Worm (Caenorhabditis elegans): ENCODE results near the gene cest-1.1.
"Not testable (repeated sequence)": the region's sequence is repeated elsewhere in the genome, so short reads cannot be mapped to it uniquely, and the experiment has no call there.

Gene cest-1.1

DNA sequence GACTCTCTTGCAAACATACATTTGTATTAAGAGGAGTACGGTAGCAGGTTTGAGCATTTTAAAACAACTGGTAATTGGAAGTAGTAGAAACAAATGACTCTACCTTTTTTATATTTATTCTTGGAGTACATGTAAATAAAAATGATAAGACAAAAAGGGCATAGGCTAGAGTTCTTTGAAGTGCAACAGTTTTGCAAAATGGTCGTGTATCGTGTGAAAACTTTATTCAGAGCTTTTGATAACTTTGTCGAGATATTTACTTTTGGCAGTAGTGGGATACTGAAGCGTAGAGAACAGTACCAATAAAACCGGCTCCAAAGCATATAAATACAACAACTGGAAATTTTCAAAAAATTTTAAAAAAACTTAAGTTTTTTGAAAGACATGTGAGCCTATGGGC lies at the start of gene cest-1.1:
Gene cest-1.1 (minus strand): TSS at position 101 of the 400 bp plus-strand sequence.
- TF ChIP-seq C34F6.9 (tag; optimal IDR thresholded peaks at IDR 0.05) (no peak), nhr-10 (tag; optimal IDR thresholded peaks at IDR 0.05) (no peak), nhr-11 (tag; optimal IDR thresholded peaks at IDR 0.05) (no peak), nhr-6 (tag; optimal IDR thresholded peaks at IDR 0.05) (no peak)

DNA sequence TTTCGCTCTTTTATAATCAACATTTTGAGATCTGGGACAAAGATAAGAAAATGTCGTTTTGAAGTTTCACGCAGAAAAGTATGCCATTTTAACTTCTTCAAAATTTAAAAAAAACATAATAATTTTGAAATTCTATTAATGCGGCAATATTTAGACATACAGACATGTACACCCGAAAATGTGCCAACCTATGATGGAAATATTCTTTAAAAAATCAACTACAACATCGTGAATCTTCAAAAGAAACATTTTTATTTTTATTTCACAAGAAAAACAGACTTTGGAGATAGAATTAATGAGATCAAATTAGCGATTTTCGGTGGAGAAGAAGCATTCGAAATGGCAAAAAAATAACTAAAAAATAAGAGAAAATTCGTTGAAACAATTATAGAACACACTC lies 48.6 kb upstream of the cest-1.1 start, which contains the start of gene T16A9.5:
Gene T16A9.5 (minus strand): TSS at position 101 of the 400 bp plus-strand sequence.
- no peak for TF ChIP-seq mdl-1 (tag; optimal IDR thresholded peaks at IDR 0.05)
- no peak for TF ChIP-seq R02D3.7 (tag; optimal IDR thresholded peaks at IDR 0.05)
- no peak for TF ChIP-seq fos-1 (tag; optimal IDR thresholded peaks at IDR 0.05)
- no peak for TF ChIP-seq lsy-2 (tag; optimal IDR thresholded peaks at IDR 0.05)
- TF ChIP-seq zag-1 (tag; optimal IDR thresholded peaks at IDR 0.05): no peak

DNA sequence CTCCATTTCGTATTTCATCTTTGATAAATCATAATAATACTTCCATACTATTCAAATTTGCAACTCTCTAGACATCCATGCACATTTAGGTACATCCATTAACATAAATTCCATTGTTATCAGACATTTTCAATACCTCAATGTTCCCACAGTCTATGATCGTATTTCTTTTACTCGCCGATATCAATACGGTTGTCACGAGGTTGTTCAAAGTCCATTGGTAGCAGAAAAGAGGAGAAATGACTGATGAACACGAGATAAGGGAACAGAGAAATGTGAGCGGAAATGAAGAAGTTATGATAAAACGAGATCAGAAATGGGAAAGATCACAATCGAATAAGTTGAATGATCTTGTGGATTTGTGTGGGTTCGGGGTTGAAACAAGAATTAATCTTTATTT lies 46.3 kb upstream of the cest-1.1 start:
- TF ChIP-seq nhr-10 (tag; optimal IDR thresholded peaks at IDR 0.05): no peak
- TF ChIP-seq gmeb-1 (tag; optimal IDR thresholded peaks at IDR 0.05): peak; percentile 53
- no peak for TF ChIP-seq nhr-23 (tag; optimal IDR thresholded peaks at IDR 0.05)
- TF ChIP-seq lin-11 (tag; optimal IDR thresholded peaks at IDR 0.05): no peak
- peak; percentile 51 for TF ChIP-seq blmp-1 (tag; optimal IDR thresholded peaks at IDR 0.05; ENCODE audit: insufficient read depth)
- peak; percentile 70 for TF ChIP-seq nhr-21 (tag; optimal IDR thresholded peaks at IDR 0.05)
- no peak for TF ChIP-seq unc-55 (GFP tag; optimal IDR thresholded peaks at IDR 0.05)
- TF ChIP-seq nhr-6 (tag; optimal IDR thresholded peaks at IDR 0.05): no peak
- no peak for TF ChIP-seq mdl-1 (tag; optimal IDR thresholded peaks at IDR 0.05)
- no peak for TF ChIP-seq nhr-129 (tag; optimal IDR thresholded peaks at IDR 0.05)
- no peak for TF ChIP-seq Y55F3AM.14 (GFP tag; optimal IDR thresholded peaks at IDR 0.05)
- no peak for TF ChIP-seq aly-2 (tag; optimal IDR thresholded peaks at IDR 0.05)
- no peak for TF ChIP-seq egl-27 (tag; optimal IDR thresholded peaks at IDR 0.05)
- TF ChIP-seq sma-9 (GFP tag; optimal IDR thresholded peaks at IDR 0.05): peak; percentile 76
- no peak for TF ChIP-seq sma-9 (tag; optimal IDR thresholded peaks at IDR 0.05)
- no peak for TF ChIP-seq lin-39 (tag; optimal IDR thresholded peaks at IDR 0.05)
- peak; percentile 65 for TF ChIP-seq crh-2 (tag; optimal IDR thresholded peaks at IDR 0.05)
- TF ChIP-seq R02D3.7 (tag; optimal IDR thresholded peaks at IDR 0.05): no peak
- TF ChIP-seq fos-1 (tag; optimal IDR thresholded peaks at IDR 0.05): peak; percentile 78
- TF ChIP-seq ztf-4 (tag; optimal IDR thresholded peaks at IDR 0.05): no peak
- TF ChIP-seq skn-1 (tag; optimal IDR thresholded peaks at IDR 0.05): no peak
- no peak for TF ChIP-seq elt-3 (tag; optimal IDR thresholded peaks at IDR 0.05)

DNA sequence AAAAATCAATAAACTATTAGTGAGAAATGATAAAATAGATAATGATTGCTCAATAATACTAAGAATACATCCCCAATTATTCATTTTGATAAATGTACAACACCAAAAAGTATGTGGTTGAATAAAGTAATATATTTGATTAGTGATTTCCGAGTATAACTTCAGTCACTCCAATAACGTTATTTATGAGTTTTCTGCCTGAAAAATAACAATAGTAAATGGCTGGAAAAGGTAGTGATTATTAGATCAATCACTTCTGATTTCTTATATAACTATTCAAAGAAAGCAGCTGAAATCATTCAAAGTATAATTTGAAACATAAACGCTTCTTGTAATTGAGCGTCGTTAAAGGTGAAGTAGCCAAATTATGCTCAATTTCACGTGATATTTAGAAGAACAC lies 44.2 kb upstream of the cest-1.1 start, which contains the start of gene str-230:
Gene str-230 (minus strand): TSS at position 101 of the 400 bp plus-strand sequence.
- no peak for TF ChIP-seq blmp-1 (tag; optimal IDR thresholded peaks at IDR 0.05; ENCODE audit: insufficient read depth)
- TF ChIP-seq unc-55 (GFP tag; optimal IDR thresholded peaks at IDR 0.05): no peak
- no peak for TF ChIP-seq lin-39 (tag; optimal IDR thresholded peaks at IDR 0.05)
- no peak for TF ChIP-seq nhr-25 (tag; optimal IDR thresholded peaks at IDR 0.05)
- TF ChIP-seq mdl-1 (tag; optimal IDR thresholded peaks at IDR 0.05): no peak
- TF ChIP-seq ama-1 (optimal IDR thresholded peaks at IDR 0.05): no peak
- TF ChIP-seq ceh-16 (tag; optimal IDR thresholded peaks at IDR 0.05): no peak
- TF ChIP-seq C34F6.9 (tag; optimal IDR thresholded peaks at IDR 0.05): no peak
- no peak for TF ChIP-seq ceh-82 (tag; optimal IDR thresholded peaks at IDR 0.05)
- TF ChIP-seq sem-4 (tag; optimal IDR thresholded peaks at IDR 0.05): no peak
- TF ChIP-seq Y55F3AM.14 (GFP tag; optimal IDR thresholded peaks at IDR 0.05): no peak

DNA sequence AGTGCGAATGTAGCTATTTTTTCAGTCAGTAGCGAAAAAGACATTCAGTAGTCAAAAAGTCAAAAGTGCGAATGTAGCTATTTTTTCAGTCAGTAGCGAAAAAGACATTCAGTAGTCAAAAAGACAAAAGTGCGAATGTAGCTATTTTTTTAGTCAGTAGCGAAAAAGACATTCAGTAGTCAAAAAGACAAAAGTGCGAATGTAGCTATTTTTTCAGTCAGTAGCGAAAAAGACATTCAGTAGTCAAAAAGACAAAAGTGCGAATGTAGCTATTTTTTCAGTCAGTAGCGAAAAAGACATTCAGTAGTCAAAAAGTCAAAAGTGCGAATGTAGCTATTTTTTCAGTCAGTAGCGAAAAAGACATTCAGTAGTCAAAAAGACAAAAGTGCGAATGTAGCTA lies 38.7 kb upstream of the cest-1.1 start, which contains the start of gene T16A9.3:
Gene T16A9.3 (plus strand): TSS at position 301 of the 400 bp plus-strand sequence.
- not testable (repeated sequence) for TF ChIP-seq nhr-25 (tag; optimal IDR thresholded peaks at IDR 0.05); unc-62 (GFP tag; optimal IDR thresholded peaks at IDR 0.05); Y55F3AM.14 (GFP tag; optimal IDR thresholded peaks at IDR 0.05)

DNA sequence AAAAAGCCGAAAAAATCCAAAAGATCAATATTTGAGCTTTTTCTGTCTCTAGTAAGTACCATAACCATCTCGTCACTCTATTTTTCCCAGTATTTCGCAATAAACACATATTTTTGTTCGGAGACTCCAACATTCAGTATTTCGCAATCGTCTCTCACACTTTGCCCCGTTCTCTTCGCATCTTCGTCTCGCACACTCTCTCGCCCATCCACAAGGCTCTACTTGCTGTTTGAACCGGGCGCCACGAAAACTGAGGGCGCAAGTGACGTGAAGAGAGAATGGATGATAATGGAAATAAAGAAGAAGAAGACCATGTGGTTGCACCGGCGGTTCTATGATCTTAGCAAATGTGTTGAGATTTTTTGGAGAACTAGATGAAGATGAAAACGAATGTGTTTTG lies 33.6 kb upstream of the cest-1.1 start:
- TF ChIP-seq aly-2 (tag; optimal IDR thresholded peaks at IDR 0.05) (no peak), egl-27 (tag; optimal IDR thresholded peaks at IDR 0.05) (peak; percentile 90), nhr-6 (tag; optimal IDR thresholded peaks at IDR 0.05) (no peak), skn-1 (tag; optimal IDR thresholded peaks at IDR 0.05) (peak; percentile 40), peb-1 (tag; optimal IDR thresholded peaks at IDR 0.05) (no peak), C34F6.9 (tag; optimal IDR thresholded peaks at IDR 0.05) (peak; percentile 97), unc-55 (GFP tag; optimal IDR thresholded peaks at IDR 0.05) (peak; percentile 97), elt-1 (tag; optimal IDR thresholded peaks at IDR 0.05) (no peak), snpc-4 (tag; optimal IDR thresholded peaks at IDR 0.05) (peak; percentile 65), elt-3 (tag; optimal IDR thresholded peaks at IDR 0.05) (no peak), gmeb-1 (tag; optimal IDR thresholded peaks at IDR 0.05) (peak; percentile 79), Y55F3AM.14 (GFP tag; optimal IDR thresholded peaks at IDR 0.05) (peak; percentile 73), dmd-4 (tag; optimal IDR thresholded peaks at IDR 0.05) (no peak), nhr-10 (tag; optimal IDR thresholded peaks at IDR 0.05) (peak; percentile 87), crh-2 (tag; optimal IDR thresholded peaks at IDR 0.05) (peak; percentile 94), sem-4 (tag; optimal IDR thresholded peaks at IDR 0.05) (peak; percentile 81), mab-5 (tag; optimal IDR thresholded peaks at IDR 0.05) (peak; percentile 66), lin-11 (tag; optimal IDR thresholded peaks at IDR 0.05) (peak; percentile 77), ztf-4 (tag; optimal IDR thresholded peaks at IDR 0.05) (peak; percentile 92), nhr-12 (tag; optimal IDR thresholded peaks at IDR 0.05) (peak; percentile 30), sma-9 (GFP tag; optimal IDR thresholded peaks at IDR 0.05) (peak; percentile 94), sma-9 (tag; optimal IDR thresholded peaks at IDR 0.05) (no peak), lin-39 (tag; optimal IDR thresholded peaks at IDR 0.05) (no peak), R02D3.7 (tag; optimal IDR thresholded peaks at IDR 0.05) (no peak), nhr-25 (tag; optimal IDR thresholded peaks at IDR 0.05) (peak; percentile 88), ztf-11 (tag; optimal IDR thresholded peaks at IDR 0.05) (no peak), nhr-237 (tag; optimal IDR thresholded peaks at IDR 0.05) (no peak)

All from whole organism, L2 larva.